Worm (Caenorhabditis elegans): ENCODE results near the gene F28E10.1.

Gene F28E10.1

ce11 chrIV:4639352-4639751, 70.7 kb downstream of the F28E10.1 start:
- no peak for TF ChIP-seq klf-2 (GFP tag; conservative IDR thresholded peaks at IDR 0.05)
- no peak for TF ChIP-seq cog-1 (tag; optimal IDR thresholded peaks at IDR 0.05)
- TF ChIP-seq T22C8.4 (GFP tag; IDR thresholded peaks at IDR 0.05) = no peak
- TF ChIP-seq med-1 (GFP tag; optimal IDR thresholded peaks at IDR 0.05; ENCODE audit: insufficient read depth) = no peak
- TF ChIP-seq ref-1 (GFP tag; conservative IDR thresholded peaks at IDR 0.05) = no peak
- TF ChIP-seq flt-1 (GFP tag; IDR thresholded peaks at IDR 0.05) = no peak
- no peak for TF ChIP-seq ztf-23 (GFP tag; IDR thresholded peaks at IDR 0.05)
- no peak for TF ChIP-seq ztf-29 (GFP tag; IDR thresholded peaks at IDR 0.05)
- no peak for TF ChIP-seq tab-1 (GFP tag; IDR thresholded peaks at IDR 0.05)
